Fruit fly (Drosophila melanogaster): ENCODE data around the gene tral.

The tral gene

DNA sequence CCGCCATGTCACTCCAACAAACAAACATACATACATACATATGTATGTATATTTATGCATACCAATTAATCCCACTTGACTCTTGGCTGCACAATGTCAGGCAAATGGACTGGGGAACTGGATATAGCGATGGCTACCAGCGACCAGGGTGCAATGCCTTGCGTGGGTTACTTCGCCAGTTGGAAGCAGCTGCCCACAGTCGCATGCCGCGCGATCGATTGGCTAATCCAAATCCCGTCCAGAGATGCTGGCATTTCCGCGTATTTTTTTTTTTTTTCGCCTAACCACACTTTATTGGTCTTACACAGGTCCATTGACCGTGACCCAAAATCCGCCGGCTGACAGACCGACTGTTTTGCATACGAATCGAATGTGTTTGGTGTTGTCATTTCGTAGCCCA lies 20.6 kb upstream of the tral start:
- TF ChIP-seq HLH106 (tag; optimal IDR thresholded peaks at IDR 0.05) (no peak), tai (GFP tag; optimal IDR thresholded peaks at IDR 0.05) (no peak), CrebA (GFP tag; optimal IDR thresholded peaks at IDR 0.05; ENCODE audit: borderline replicate concordance) (no peak), woc (GFP tag; optimal IDR thresholded peaks at IDR 0.05) (no peak), Mio (GFP tag; optimal IDR thresholded peaks at IDR 0.05) (no peak), sage (GFP tag; optimal IDR thresholded peaks at IDR 0.05) (no peak), psq (GFP tag; optimal IDR thresholded peaks at IDR 0.05) (no peak), pan (optimal IDR thresholded peaks at IDR 0.05) (no peak), dsf (GFP tag; optimal IDR thresholded peaks at IDR 0.05; ENCODE audit: borderline replicate concordance) (no peak), h (GFP tag; optimal IDR thresholded peaks at IDR 0.05) (no peak), Hnf4 (GFP tag; optimal IDR thresholded peaks at IDR 0.05) (no peak), Dif (GFP tag; optimal IDR thresholded peaks at IDR 0.05; ENCODE audit: partially characterized antibody) (no peak), Hr78 (GFP tag; optimal IDR thresholded peaks at IDR 0.05) (no peak), CG32264 (GFP tag; optimal IDR thresholded peaks at IDR 0.05) (no peak), dmrt93B (GFP tag; optimal IDR thresholded peaks at IDR 0.05) (no peak), sv (GFP tag; optimal IDR thresholded peaks at IDR 0.05) (no peak), lola (GFP tag; optimal IDR thresholded peaks at IDR 0.05) (no peak), brk (GFP tag; optimal IDR thresholded peaks at IDR 0.05) (no peak), Vsx2 (GFP tag; optimal IDR thresholded peaks at IDR 0.05; ENCODE audit: partially characterized antibody) (no peak)

DNA sequence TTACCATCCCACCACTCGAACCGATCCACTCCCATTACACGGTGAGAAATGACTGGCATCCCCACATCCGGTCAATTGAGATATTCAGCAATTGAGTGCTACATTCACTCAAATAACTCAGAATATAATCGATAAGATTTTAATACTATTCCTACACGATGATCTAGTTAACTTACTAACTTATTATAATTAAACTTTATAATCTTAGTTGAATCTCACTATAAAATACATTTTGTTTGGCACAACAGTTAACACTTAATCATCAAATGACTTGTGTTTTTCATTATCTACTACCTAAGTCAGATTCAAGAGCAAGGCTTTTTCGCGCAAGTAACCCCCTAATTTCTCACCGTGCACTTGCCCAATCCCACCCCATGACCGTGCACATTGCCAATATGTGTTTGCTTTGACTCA lies 19.5 kb upstream of the tral start:
- TF ChIP-seq jim (GFP tag; optimal IDR thresholded peaks at IDR 0.05) (no peak), h (GFP tag; optimal IDR thresholded peaks at IDR 0.05) (peak; percentile 88), HLH106 (tag; optimal IDR thresholded peaks at IDR 0.05) (peak; percentile 90), Hr83 (GFP tag; optimal IDR thresholded peaks at IDR 0.05; ENCODE audit: poor library complexity, severe bottlenecking) (no peak), Vsx2 (GFP tag; optimal IDR thresholded peaks at IDR 0.05; ENCODE audit: partially characterized antibody) (no peak), brk (GFP tag; optimal IDR thresholded peaks at IDR 0.05) (no peak), woc (GFP tag; optimal IDR thresholded peaks at IDR 0.05) (peak; percentile 83), usp (GFP tag; optimal IDR thresholded peaks at IDR 0.05) (no peak), Abd-B (GFP tag; optimal IDR thresholded peaks at IDR 0.05) (no peak), CrebA (GFP tag; optimal IDR thresholded peaks at IDR 0.05; ENCODE audit: borderline replicate concordance) (no peak), pan (optimal IDR thresholded peaks at IDR 0.05) (no peak), lola (GFP tag; optimal IDR thresholded peaks at IDR 0.05) (no peak), Hnf4 (GFP tag; optimal IDR thresholded peaks at IDR 0.05) (peak; percentile 69), GATAd (GFP tag; optimal IDR thresholded peaks at IDR 0.05) (no peak), Hr78 (GFP tag; optimal IDR thresholded peaks at IDR 0.05) (no peak), tai (GFP tag; optimal IDR thresholded peaks at IDR 0.05) (no peak), N (GFP tag; optimal IDR thresholded peaks at IDR 0.05) (no peak), fru (GFP tag; optimal IDR thresholded peaks at IDR 0.05) (peak; percentile 88), CG9705 (GFP tag; optimal IDR thresholded peaks at IDR 0.05) (peak; percentile 81), Myc (optimal IDR thresholded peaks at IDR 0.05) (no peak), dl (GFP tag; optimal IDR thresholded peaks at IDR 0.05; ENCODE audit: insufficient read depth in 1 of 2, partially characterized antibody in 2 of 2) (no peak), rgr (GFP tag; optimal IDR thresholded peaks at IDR 0.05) (peak; percentile 81), Dif (GFP tag; optimal IDR thresholded peaks at IDR 0.05; ENCODE audit: partially characterized antibody) (no peak), sv (GFP tag; optimal IDR thresholded peaks at IDR 0.05) (no peak), Jra (GFP tag; optimal IDR thresholded peaks at IDR 0.05) (peak; percentile 3), CG32264 (GFP tag; optimal IDR thresholded peaks at IDR 0.05) (peak; percentile 57), Rel (GFP tag; optimal IDR thresholded peaks at IDR 0.05) (no peak), Rel (tag; optimal IDR thresholded peaks at IDR 0.05) (peak; percentile 49), Sp1 (GFP tag; optimal IDR thresholded peaks at IDR 0.05) (peak; percentile 91), dmrt93B (GFP tag; optimal IDR thresholded peaks at IDR 0.05) (peak; percentile 86), psq (GFP tag; optimal IDR thresholded peaks at IDR 0.05) (peak; percentile 81), Dfd (GFP tag; optimal IDR thresholded peaks at IDR 0.05) (no peak), Mio (GFP tag; optimal IDR thresholded peaks at IDR 0.05) (peak; percentile 12), sage (GFP tag; optimal IDR thresholded peaks at IDR 0.05) (peak; percentile 70), ey (GFP tag; optimal IDR thresholded peaks at IDR 0.05) (peak; percentile 87), br (GFP tag; optimal IDR thresholded peaks at IDR 0.05) (peak; percentile 82), dsf (GFP tag; optimal IDR thresholded peaks at IDR 0.05; ENCODE audit: borderline replicate concordance) (peak; percentile 18), OdsH (GFP tag; optimal IDR thresholded peaks at IDR 0.05) (peak; percentile 86), foxo (GFP tag; optimal IDR thresholded peaks at IDR 0.05) (peak in 1 of 2 experiments; percentile 87)
